Fruit fly (Drosophila melanogaster) whole organism, adult: ENCODE data around the gene CG43219.

Source experiments
- CG33017 ChIP-seq: fragments of 200-800 bp; sonication (Bioruptor generic); optimal IDR thresholded peaks from 2 replicates; lab custom pipeline; 2018; ENCODE audit warnings: missing biosample characterization, mild to moderate bottlenecking, missing genetic modification characterization, moderate library complexity
- Hr96 ChIP-seq: fragments of 200-800 bp; sonication (Bioruptor generic); optimal IDR thresholded peaks from 2 replicates; lab custom pipeline; 2016; ENCODE audit warnings: missing biosample characterization, missing genetic modification characterization
- bab1 ChIP-seq: fragments of 200-800 bp; sonication (Bioruptor generic); optimal IDR thresholded peaks from 3 replicates; lab custom pipeline; 2019; ENCODE audit warnings: missing biosample characterization, mild to moderate bottlenecking, missing genetic modification characterization, moderate library complexity
- pad ChIP-seq: fragments of 200-800 bp; sonication (Bioruptor generic); optimal IDR thresholded peaks from 3 replicates; lab custom pipeline; 2017; ENCODE audit warnings: missing biosample characterization, missing genetic modification characterization, mild to moderate bottlenecking, moderate library complexity, missing genetic modification reagents

DNA sequence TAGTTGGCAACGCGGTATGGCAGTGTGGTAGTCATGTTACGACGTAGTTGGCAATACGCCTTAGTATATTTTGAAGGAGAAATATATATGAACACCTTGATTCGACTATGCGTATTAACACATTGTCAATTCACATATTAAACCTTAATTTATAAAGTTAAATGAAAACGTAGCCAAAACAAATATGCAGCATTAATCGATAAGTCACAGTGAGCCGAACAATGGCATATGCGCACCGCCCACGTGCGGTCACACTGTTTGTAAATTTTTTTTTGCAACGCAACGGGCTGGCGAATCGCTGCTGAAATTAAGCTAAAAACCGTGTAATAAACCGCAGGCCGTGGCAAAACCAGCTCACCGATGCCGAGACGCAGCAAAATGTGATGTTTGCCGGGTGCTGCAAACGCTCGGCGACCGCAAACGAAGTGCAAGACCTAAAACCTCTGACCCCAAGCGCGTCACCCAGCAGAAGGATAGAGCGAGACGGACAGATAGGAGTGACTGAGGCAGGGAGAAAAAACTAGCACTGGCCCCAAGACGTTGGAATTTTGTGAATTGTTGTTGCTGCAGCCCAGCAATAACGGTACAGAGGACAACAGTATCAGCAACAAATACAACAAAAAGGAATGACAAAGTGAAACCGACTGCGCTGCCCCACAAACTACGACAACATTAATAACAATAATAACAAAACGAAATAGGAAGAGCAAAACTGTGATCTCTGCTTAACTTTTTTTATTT, 44.5 kb upstream of the CG43219 start:
- peak; percentile 18 for TF ChIP-seq bab1
- TF ChIP-seq CG33017 (tag; lab: Kevin White, UChicago), result no peak
- TF ChIP-seq pad (GFP tag; lab: Kevin White, UChicago), result no peak
- TF ChIP-seq Hr96 (GFP tag; lab: Kevin White, UChicago), result no peak
